Worm (Caenorhabditis elegans): ENCODE results near the gene math-5.
A peak's percentile ranks its signal among the peaks of the same experiment; 100 is the strongest.

math-5 gene

DNA sequence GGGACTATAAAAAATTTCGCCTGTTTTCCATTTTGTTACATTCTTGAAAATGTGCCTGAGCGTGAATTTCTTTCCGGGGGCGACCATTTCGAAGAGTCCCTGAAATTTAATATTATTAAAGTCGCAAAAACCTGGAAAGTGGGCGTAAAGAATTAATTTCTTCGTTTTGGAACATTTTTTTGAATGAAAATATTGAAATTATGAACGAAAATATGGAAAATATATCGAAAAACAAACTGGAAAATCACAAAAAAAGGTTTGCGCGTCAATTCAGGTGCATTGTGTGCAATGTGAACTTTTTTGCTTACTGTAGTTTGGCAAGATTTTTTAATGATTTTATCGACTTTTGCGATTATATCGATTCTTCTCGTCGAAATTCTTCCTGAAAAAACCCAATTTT is 38.4 kb upstream of the math-5 start, which contains the start of gene bath-7:
TSS of gene bath-7 (minus strand) at position 101 of the 400 bp plus-strand sequence.
- TF ChIP-seq egl-27 (tag; optimal IDR thresholded peaks at IDR 0.05) (no peak), elt-1 (tag; optimal IDR thresholded peaks at IDR 0.05) (no peak), sma-9 (GFP tag; optimal IDR thresholded peaks at IDR 0.05) (no peak), sma-9 (tag; optimal IDR thresholded peaks at IDR 0.05) (no peak), mbf-1 (tag; optimal IDR thresholded peaks at IDR 0.05) (no peak), nhr-25 (tag; optimal IDR thresholded peaks at IDR 0.05) (no peak), nhr-10 (tag; optimal IDR thresholded peaks at IDR 0.05) (no peak), snpc-4 (tag; optimal IDR thresholded peaks at IDR 0.05) (no peak), unc-62 (GFP tag; optimal IDR thresholded peaks at IDR 0.05) (no peak)

DNA sequence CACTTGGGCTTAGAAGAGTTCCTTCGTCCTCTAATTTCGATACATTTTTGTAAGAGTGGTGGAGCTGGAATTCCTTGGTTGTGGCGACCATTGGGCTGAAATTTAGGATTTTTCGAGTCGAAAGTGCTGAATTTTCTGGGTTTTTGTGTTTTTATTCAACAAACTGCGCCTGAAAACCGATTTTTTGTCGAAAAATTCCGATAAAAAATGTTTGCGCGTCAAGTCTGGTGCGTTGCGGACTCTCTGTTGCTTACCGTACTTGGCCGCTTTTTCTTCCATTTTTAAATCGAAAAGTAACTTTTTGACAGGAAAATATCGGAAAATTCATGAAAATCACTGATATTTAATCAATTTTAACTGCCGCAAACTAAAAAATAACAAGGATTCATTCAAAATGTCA is 35.3 kb upstream of the math-5 start, which contains the start of gene bath-4:
TSS of gene bath-4 (minus strand) at position 101 of the 400 bp plus-strand sequence.
- TF ChIP-seq gmeb-1 (tag; optimal IDR thresholded peaks at IDR 0.05) (no peak), nhr-23 (tag; optimal IDR thresholded peaks at IDR 0.05) (no peak), Y55F3AM.14 (GFP tag; optimal IDR thresholded peaks at IDR 0.05) (no peak), ztf-4 (tag; optimal IDR thresholded peaks at IDR 0.05) (no peak), mab-5 (tag; optimal IDR thresholded peaks at IDR 0.05) (no peak), peb-1 (tag; optimal IDR thresholded peaks at IDR 0.05) (no peak)

DNA sequence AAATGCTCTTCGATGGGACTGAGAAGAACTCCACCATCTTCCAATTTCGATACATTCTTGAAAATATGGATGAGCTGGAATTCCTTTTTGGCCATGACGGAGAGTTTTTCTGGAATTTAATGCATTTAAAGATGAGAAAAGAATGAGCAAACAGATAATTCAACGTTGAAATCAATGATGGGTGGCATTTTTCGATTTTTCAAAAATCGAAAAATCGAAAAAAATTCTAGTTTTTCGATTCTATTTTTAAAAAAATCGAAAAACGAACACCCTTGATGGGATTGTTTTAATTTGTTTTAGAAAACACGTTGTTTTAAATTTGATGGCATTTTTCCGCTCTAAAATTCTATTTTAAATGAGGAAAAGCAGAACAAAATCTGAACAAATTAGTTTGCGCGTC is 30.1 kb upstream of the math-5 start, which contains the start of gene math-31:
TSS of gene math-31 (minus strand) at position 101 of the 400 bp plus-strand sequence.
- TF ChIP-seq unc-62 (GFP tag; optimal IDR thresholded peaks at IDR 0.05) = no peak
- TF ChIP-seq egl-27 (tag; optimal IDR thresholded peaks at IDR 0.05) = no peak
- no peak for TF ChIP-seq nhr-21 (tag; optimal IDR thresholded peaks at IDR 0.05)
- no peak for TF ChIP-seq nhr-11 (tag; optimal IDR thresholded peaks at IDR 0.05)
- no peak for TF ChIP-seq dmd-4 (tag; optimal IDR thresholded peaks at IDR 0.05)
- TF ChIP-seq nhr-10 (tag; optimal IDR thresholded peaks at IDR 0.05) = no peak
- no peak for TF ChIP-seq skn-1 (tag; optimal IDR thresholded peaks at IDR 0.05)
- no peak for TF ChIP-seq nhr-12 (tag; optimal IDR thresholded peaks at IDR 0.05)
- TF ChIP-seq aly-2 (tag; optimal IDR thresholded peaks at IDR 0.05) = no peak
- no peak for TF ChIP-seq nhr-25 (tag; optimal IDR thresholded peaks at IDR 0.05)
- TF ChIP-seq elt-3 (tag; optimal IDR thresholded peaks at IDR 0.05) = no peak
- TF ChIP-seq F13H6.1 (tag; optimal IDR thresholded peaks at IDR 0.05) = no peak

DNA sequence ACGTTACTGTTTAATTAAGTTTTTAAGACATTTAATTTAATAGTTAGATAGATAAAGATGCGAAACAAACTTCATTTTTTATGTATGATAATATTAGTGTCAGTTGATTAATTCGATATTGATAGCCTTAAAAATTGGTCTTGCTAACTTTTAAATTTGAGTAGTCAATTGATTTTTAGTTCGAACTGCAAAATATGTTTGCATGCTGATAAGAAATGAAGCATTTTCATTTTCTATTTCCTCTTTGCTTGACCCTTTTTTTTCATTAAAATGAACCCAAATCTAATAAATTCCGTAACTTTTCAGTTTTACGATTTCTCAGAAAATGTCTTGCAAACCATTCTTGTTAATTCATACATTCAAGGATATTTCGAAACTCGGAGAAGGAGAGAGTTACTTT is 22.5 kb upstream of the math-5 start, which contains the start of gene math-22:
TSS of gene math-22 (plus strand) at position 301 of the 400 bp plus-strand sequence.
- no peak for TF ChIP-seq mab-5 (tag; optimal IDR thresholded peaks at IDR 0.05)
- TF ChIP-seq fos-1 (tag; optimal IDR thresholded peaks at IDR 0.05) = peak; percentile 23

DNA sequence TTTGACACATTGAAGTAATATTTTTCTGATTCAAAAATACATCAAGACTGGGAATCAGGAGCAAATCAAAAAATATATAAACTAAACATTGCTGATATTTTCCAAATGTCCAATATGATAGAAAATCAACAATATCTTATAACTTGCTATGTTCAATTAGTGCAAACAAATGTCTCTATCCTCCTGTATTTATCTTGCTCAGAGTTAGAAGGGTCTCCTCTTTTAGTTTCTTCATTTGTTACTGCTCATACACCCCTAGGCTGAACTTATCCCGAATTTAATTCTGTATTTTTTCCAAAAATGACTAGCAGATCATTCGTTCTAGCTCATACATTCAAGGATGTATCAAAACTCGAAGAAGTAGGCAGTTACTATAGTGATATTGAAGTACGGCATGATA is 19.4 kb upstream of the math-5 start, which contains the start of gene math-23:
TSS of gene math-23 (plus strand) at position 301 of the 400 bp plus-strand sequence.
- TF ChIP-seq zag-1 (tag; optimal IDR thresholded peaks at IDR 0.05) (no peak), unc-55 (GFP tag; optimal IDR thresholded peaks at IDR 0.05) (no peak), ztf-11 (tag; optimal IDR thresholded peaks at IDR 0.05) (no peak), alr-1 (tag; optimal IDR thresholded peaks at IDR 0.05) (no peak), lin-13 (GFP tag; optimal IDR thresholded peaks at IDR 0.05) (no peak), sma-9 (GFP tag; optimal IDR thresholded peaks at IDR 0.05) (no peak), sma-9 (tag; optimal IDR thresholded peaks at IDR 0.05) (no peak), ztf-4 (tag; optimal IDR thresholded peaks at IDR 0.05) (no peak), mab-5 (tag; optimal IDR thresholded peaks at IDR 0.05) (no peak), lsy-2 (tag; optimal IDR thresholded peaks at IDR 0.05) (no peak), nhr-237 (tag; optimal IDR thresholded peaks at IDR 0.05) (no peak), elt-1 (tag; optimal IDR thresholded peaks at IDR 0.05) (no peak), R02D3.7 (tag; optimal IDR thresholded peaks at IDR 0.05) (no peak), lin-11 (tag; optimal IDR thresholded peaks at IDR 0.05) (no peak), nhr-6 (tag; optimal IDR thresholded peaks at IDR 0.05) (no peak), lin-39 (tag; optimal IDR thresholded peaks at IDR 0.05) (no peak), sem-4 (tag; optimal IDR thresholded peaks at IDR 0.05) (no peak), nhr-23 (tag; optimal IDR thresholded peaks at IDR 0.05) (no peak)
